Worm (Caenorhabditis elegans) whole organism, L2 larva: ENCODE measurements around the gene R09H10.7.
"Not testable (repeated sequence)": the region's sequence is repeated elsewhere in the genome, so short reads cannot be mapped to it uniquely, and the experiment has no call there.

Experiments used
- C34F6.9 ChIP-seq: fragments of 150-350 bp; optimal IDR thresholded peaks from 2 replicates; lab custom pipeline; 2014; ENCODE audit warnings: missing biosample characterization, missing genetic modification characterization
- F13H6.1 ChIP-seq: sonication (generic microtip); optimal IDR thresholded peaks from 2 replicates; lab custom pipeline; 2016; ENCODE audit warnings: missing genetic modification characterization, missing compliant biosample characterization
- R02D3.7 ChIP-seq: fragments of 150-350 bp; optimal IDR thresholded peaks from 2 replicates; lab custom pipeline; 2014; ENCODE audit warnings: missing biosample characterization, missing genetic modification characterization
- ZK546.5 ChIP-seq: sonication (generic microtip); optimal IDR thresholded peaks from 2 replicates; lab custom pipeline; 2017; ENCODE audit warnings: missing biosample characterization, missing genetic modification characterization
- ama-1 ChIP-seq: fragments of 150-350 bp; optimal IDR thresholded peaks from 2 replicates; lab custom pipeline; 2018; ENCODE audit warnings: inconsistent platforms
- crh-2 ChIP-seq: sonication (generic microtip); optimal IDR thresholded peaks from 2 replicates; lab custom pipeline; 2017; ENCODE audit warnings: missing biosample characterization, missing genetic modification characterization
- dmd-4 ChIP-seq: sonication (generic microtip); optimal IDR thresholded peaks from 2 replicates; lab custom pipeline; 2017; ENCODE audit warnings: missing biosample characterization, missing genetic modification characterization
- egl-27 ChIP-seq: sonication (generic microtip); optimal IDR thresholded peaks from 3 replicates; lab custom pipeline; 2017; ENCODE audit warnings: missing biosample characterization, missing genetic modification reagents, missing genetic modification characterization
- elt-1 ChIP-seq: fragments of 150-350 bp; optimal IDR thresholded peaks from 2 replicates; lab custom pipeline; 2014; ENCODE audit warnings: missing biosample characterization, missing genetic modification characterization
- fos-1 ChIP-seq: fragments of 150-350 bp; optimal IDR thresholded peaks from 2 replicates; lab custom pipeline; 2014; ENCODE audit warnings: missing biosample characterization, missing genetic modification characterization
- gmeb-1 ChIP-seq: fragments of 150-350 bp; optimal IDR thresholded peaks from 2 replicates; lab custom pipeline; 2014; ENCODE audit warnings: missing biosample characterization, missing genetic modification characterization
- lin-39 ChIP-seq: fragments of 150-350 bp; optimal IDR thresholded peaks from 2 replicates; lab custom pipeline; 2014; ENCODE audit warnings: missing biosample characterization, missing genetic modification reagents, missing genetic modification characterization
- lsy-2 ChIP-seq, 2 experiments: fragments of 150-350 bp in 1 of 2; sonication (generic microtip) in 1 of 2; optimal IDR thresholded peaks; 2 replicates each; lab custom pipeline; 2014 to 2017; ENCODE audit warnings: missing biosample characterization in 2 of 2, missing genetic modification characterization in 2 of 2
- mab-5 ChIP-seq: fragments of 150-350 bp; optimal IDR thresholded peaks from 2 replicates; lab custom pipeline; 2014; ENCODE audit warnings: missing biosample characterization, missing genetic modification characterization
- mbf-1 ChIP-seq: sonication (generic microtip); optimal IDR thresholded peaks from 2 replicates; lab custom pipeline; 2017; ENCODE audit warnings: missing biosample characterization, missing genetic modification characterization
- nhr-10 ChIP-seq: sonication (generic microtip); optimal IDR thresholded peaks from 2 replicates; lab custom pipeline; 2017; ENCODE audit warnings: missing biosample characterization, missing genetic modification characterization
- nhr-11 ChIP-seq: fragments of 150-350 bp; optimal IDR thresholded peaks from 2 replicates; lab custom pipeline; 2014; ENCODE audit warnings: missing biosample characterization, missing genetic modification characterization
- nhr-129 ChIP-seq: fragments of 150-350 bp; optimal IDR thresholded peaks from 2 replicates; lab custom pipeline; 2014; ENCODE audit warnings: missing biosample characterization, missing genetic modification characterization
- nhr-23 ChIP-seq: fragments of 150-350 bp; optimal IDR thresholded peaks from 2 replicates; lab custom pipeline; 2014; ENCODE audit warnings: missing biosample characterization, missing genetic modification reagents, missing genetic modification characterization
- nhr-237 ChIP-seq: fragments of 150-350 bp; optimal IDR thresholded peaks from 2 replicates; lab custom pipeline; 2014; ENCODE audit warnings: missing biosample characterization, missing genetic modification characterization
- nhr-6 ChIP-seq: fragments of 150-350 bp; optimal IDR thresholded peaks from 2 replicates; lab custom pipeline; 2014; ENCODE audit warnings: missing biosample characterization, missing genetic modification characterization
- nhr-77 ChIP-seq: fragments of 150-350 bp; optimal IDR thresholded peaks from 2 replicates; lab custom pipeline; 2014; ENCODE audit warnings: missing biosample characterization, missing genetic modification characterization
- peb-1 ChIP-seq: fragments of 150-350 bp; optimal IDR thresholded peaks from 2 replicates; lab custom pipeline; 2014; ENCODE audit warnings: missing biosample characterization, missing genetic modification characterization
- skn-1 ChIP-seq: sonication (generic microtip); optimal IDR thresholded peaks from 2 replicates; lab custom pipeline; 2017; ENCODE audit warnings: missing biosample characterization, missing genetic modification characterization
- sma-3 ChIP-seq: sonication (generic microtip); optimal IDR thresholded peaks from 2 replicates; lab custom pipeline; 2016; ENCODE audit warnings: missing genetic modification reagents, missing genetic modification characterization, missing compliant biosample characterization
- unc-39 ChIP-seq: fragments of 150-350 bp; optimal IDR thresholded peaks from 2 replicates; lab custom pipeline; 2014; ENCODE audit warnings: missing biosample characterization, missing genetic modification characterization
- ztf-11 ChIP-seq: sonication (generic microtip); optimal IDR thresholded peaks from 2 replicates; lab custom pipeline; 2017; ENCODE audit warnings: missing biosample characterization, missing genetic modification characterization

R09H10.7 gene

ce11 chrIV:10628724-10629123, 7.8 kb downstream of the R09H10.7 start, which contains the start of gene R09H10.5:
R09H10.5 (minus strand) TSS chrIV:10628829.
- TF ChIP-seq ZK546.5: no peak
- no peak for TF ChIP-seq nhr-6 (tag; lab: Kevin White, UChicago)
- no peak for TF ChIP-seq R02D3.7 (tag; lab: Kevin White, UChicago)
- TF ChIP-seq fos-1 (tag; lab: Kevin White, UChicago): peak; percentile 53

DNA sequence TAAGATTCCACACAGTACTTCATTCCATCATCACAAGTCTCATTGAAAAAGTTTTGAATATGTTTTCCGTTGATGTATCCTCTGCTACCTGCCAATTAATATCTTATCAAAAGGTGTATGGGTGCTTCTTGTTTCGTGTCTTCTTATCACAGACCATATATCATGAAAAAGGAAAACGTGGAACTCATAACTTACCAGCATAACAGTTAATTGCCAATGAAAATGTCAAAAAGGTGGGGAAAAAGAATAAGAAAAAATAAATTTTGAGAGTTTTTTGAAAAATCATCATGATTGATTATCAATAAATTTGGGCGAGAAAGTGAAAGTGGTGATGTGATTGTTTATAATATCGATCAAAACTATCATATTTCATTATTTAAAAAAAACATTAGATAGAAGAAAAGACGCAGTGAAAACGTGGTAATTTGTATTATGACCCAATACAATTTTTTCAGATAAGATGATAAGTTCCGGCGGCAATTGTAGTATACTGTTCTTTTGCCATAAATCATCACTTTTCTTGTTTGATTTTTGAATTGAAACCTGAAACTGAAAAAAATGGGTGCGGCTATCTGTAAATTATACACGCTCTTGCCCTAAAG, 10.1 kb downstream of the R09H10.7 start, which contains the start of gene F56C4.4:
Gene F56C4.4, minus strand, starts transcription at position 315 of the 602 bp plus-strand sequence.
- peak; percentile 55 for TF ChIP-seq crh-2 (tag; lab: Kevin White, UChicago)
- peak; percentile 41 for TF ChIP-seq fos-1 (tag; lab: Kevin White, UChicago)
- no peak for TF ChIP-seq F13H6.1 (tag; lab: Kevin White, UChicago)

DNA sequence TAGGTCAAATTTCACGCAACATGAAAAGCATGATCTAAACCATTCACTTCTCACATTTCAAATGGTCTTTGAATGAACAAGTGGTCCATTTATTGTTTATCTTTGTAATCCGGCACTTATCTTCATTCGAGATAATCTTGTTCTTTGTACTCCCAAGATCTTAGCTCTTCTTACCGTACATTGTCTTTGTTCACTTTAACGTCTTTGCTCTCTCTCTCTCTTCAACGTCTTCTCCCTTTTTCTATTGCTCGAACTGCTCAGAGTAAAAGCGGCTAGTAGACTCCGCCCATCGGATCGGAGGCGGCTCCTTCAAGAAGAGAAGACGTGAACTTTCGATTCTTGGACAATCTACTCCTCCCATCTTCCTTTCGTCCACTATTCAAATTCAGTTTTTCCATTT, 15.7 kb downstream of the R09H10.7 start, which contains the start of gene F56C4.1:
Gene F56C4.1, plus strand, starts transcription at position 301 of the 400 bp plus-strand sequence.
- TF ChIP-seq elt-1 (tag; lab: Kevin White, UChicago): no peak
- TF ChIP-seq C34F6.9 (tag; lab: Kevin White, UChicago): no peak
- no peak for TF ChIP-seq nhr-10 (tag; lab: Kevin White, UChicago)
- TF ChIP-seq peb-1 (tag; lab: Kevin White, UChicago): no peak
- no peak for TF ChIP-seq nhr-23 (tag; lab: Kevin White, UChicago)
- no peak for TF ChIP-seq nhr-6 (tag; lab: Kevin White, UChicago)
- no peak for TF ChIP-seq mbf-1
- no peak for TF ChIP-seq nhr-11 (tag; lab: Kevin White, UChicago)
- TF ChIP-seq ztf-11 (tag; lab: Kevin White, UChicago): no peak
- TF ChIP-seq lsy-2 (tag; optimal IDR thresholded peaks at IDR 0.05; lab: Kevin White, UChicago): no peak
- TF ChIP-seq skn-1 (tag; lab: Kevin White, UChicago): no peak
- no peak for TF ChIP-seq nhr-77 (tag; lab: Kevin White, UChicago)
- TF ChIP-seq lin-39 (tag; lab: Kevin White, UChicago): no peak
- no peak for TF ChIP-seq gmeb-1 (tag; lab: Kevin White, UChicago)
- no peak for TF ChIP-seq egl-27 (tag; lab: Kevin White, UChicago)
- TF ChIP-seq sma-3 (GFP tag; lab: Kevin White, UChicago): no peak
- TF ChIP-seq unc-39 (tag; lab: Kevin White, UChicago): no peak

DNA sequence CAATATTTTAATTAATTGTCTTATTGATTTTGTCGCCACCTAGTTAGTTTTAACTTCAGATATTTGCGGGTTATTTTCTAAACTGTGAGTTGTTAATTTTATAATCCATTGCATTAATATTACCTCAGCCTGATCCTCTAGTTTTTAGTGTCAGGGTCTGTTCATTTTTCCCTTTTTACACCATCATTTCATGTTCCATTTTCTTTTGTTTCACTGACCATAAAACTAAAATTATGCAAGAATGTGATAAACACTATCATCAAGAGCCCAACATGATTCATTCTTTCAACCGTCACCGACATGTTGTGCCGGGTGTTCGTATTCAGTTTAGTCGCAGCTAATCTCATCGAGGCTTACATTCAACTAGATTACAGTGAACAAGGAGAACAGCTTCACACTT, 18.1 kb downstream of the R09H10.7 start, which contains the start of gene F56C4.2:
Gene F56C4.2, plus strand, starts transcription at position 301 of the 400 bp plus-strand sequence.
- no peak for TF ChIP-seq nhr-129 (tag; lab: Kevin White, UChicago)

DNA sequence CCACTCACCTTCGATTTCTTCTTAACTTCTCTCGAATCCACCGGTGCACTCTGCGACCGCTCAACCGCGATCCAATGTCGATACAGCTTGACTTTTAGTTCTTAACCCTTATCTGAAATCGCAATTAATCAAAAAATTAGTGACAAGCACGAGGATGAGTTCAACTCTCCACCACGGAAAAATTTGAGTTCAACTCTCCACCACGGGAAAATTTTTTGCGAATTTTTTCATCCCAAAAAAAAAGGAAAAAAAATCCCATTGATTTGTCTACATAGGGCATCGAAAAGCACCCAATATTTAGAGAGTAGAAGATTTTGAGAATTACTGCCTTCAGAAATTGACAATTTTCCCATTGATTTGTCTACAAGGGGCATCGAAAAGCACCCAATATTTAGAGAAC, 33.1 kb downstream of the R09H10.7 start, which contains the start of gene glb-19:
Gene glb-19, minus strand, starts transcription at position 101 of the 400 bp plus-strand sequence.
- TF ChIP-seq dmd-4 (tag; lab: Kevin White, UChicago); ama-1 (lab: Kevin White, UChicago); R02D3.7 (tag; lab: Kevin White, UChicago): not testable (repeated sequence)

ce11 chrIV:10656770-10657323, 35.9 kb downstream of the R09H10.7 start, which contains the start of gene K08C7.1:
K08C7.1 (plus strand) TSS chrIV:10656812.
- TF ChIP-seq fos-1 (tag; lab: Kevin White, UChicago) (peak; percentile 31), mab-5 (tag; lab: Kevin White, UChicago) (no peak)
- TF ChIP-seq, all 48 proteins: peak for 1

DNA sequence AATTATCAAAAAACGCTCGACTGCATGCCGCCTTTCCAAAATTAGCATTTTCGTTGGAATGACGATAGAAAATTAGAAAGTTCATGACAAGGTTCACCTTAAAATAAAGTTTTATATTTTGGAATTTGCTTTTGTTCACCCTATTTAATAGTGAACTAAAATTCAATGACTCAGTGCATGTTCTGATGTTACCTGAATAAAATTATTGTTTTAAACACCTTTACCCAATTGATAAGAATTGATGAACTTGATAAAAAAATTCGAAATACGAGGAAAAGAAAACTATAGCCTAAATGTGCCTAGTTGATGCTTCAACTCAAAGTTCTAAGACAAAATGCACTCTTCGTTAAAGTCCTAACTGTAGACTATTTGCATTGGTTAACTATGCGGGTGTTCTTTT, 40.2 kb downstream of the R09H10.7 start:
- TF ChIP-seq fos-1 (tag; lab: Kevin White, UChicago) (peak; percentile 62), nhr-129 (tag; lab: Kevin White, UChicago) (no peak)

DNA sequence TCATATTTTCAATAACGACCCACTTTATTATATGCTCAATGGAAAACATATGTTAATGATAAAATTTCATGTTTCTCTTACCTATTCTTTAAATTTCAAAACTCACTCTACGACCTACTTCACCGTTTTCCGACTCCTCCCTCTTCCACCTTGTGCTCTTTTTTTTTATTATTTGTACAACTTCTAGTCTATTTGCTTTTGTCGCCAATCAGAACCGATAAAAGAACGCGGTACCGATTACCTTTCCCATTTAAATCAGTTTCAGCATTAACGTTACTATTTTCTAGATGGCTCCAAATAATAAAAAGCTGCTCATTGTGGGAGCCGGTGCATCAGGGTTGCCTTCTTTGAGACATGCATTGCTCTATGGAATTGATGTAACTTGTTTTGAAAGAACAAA, 40.8 kb downstream of the R09H10.7 start, which contains the start of gene fmo-1:
Gene fmo-1, plus strand, starts transcription at position 98 of the 400 bp plus-strand sequence.
- TF ChIP-seq fos-1 (tag; lab: Kevin White, UChicago) (peak; percentile 52), gmeb-1 (tag; lab: Kevin White, UChicago) (peak; percentile 8), nhr-237 (no peak), skn-1 (tag; lab: Kevin White, UChicago) (no peak), dmd-4 (tag; lab: Kevin White, UChicago) (no peak), R02D3.7 (tag; lab: Kevin White, UChicago) (no peak)
